Worm (Caenorhabditis elegans) whole organism, mixed stage, embryonic: ENCODE measurements around the gene F15G9.2.

Experiments used
- ceh-39 ChIP-seq: fragments of 150-350 bp; optimal IDR thresholded peaks from 2 replicates; lab custom pipeline; 2014; ENCODE audit warnings: missing biosample characterization, missing genetic modification characterization
- cnd-1 ChIP-seq: fragments of 200-800 bp; sonication (Bioruptor generic); optimal IDR thresholded peaks from 2 replicates; lab custom pipeline; 2018; ENCODE audit warnings: mild to moderate bottlenecking, missing genetic modification characterization, missing compliant biosample characterization
- lsy-2 ChIP-seq: fragments of 150-350 bp; optimal IDR thresholded peaks from 2 replicates; lab custom pipeline; 2014; ENCODE audit warnings: missing biosample characterization, missing genetic modification characterization
- nhr-12 ChIP-seq: fragments of 150-350 bp; optimal IDR thresholded peaks from 2 replicates; lab custom pipeline; 2014; ENCODE audit warnings: missing biosample characterization, missing genetic modification characterization
- nhr-28 ChIP-seq: fragments of 150-350 bp; optimal IDR thresholded peaks from 2 replicates; lab custom pipeline; 2014; ENCODE audit warnings: missing biosample characterization, missing genetic modification characterization
- nhr-76 ChIP-seq: sonication (generic microtip); optimal IDR thresholded peaks from 2 replicates; lab custom pipeline; 2017; ENCODE audit warnings: missing biosample characterization, missing genetic modification characterization
- tbx-8 ChIP-seq: fragments of 200-800 bp; sonication (Bioruptor generic); optimal IDR thresholded peaks from 2 replicates; lab custom pipeline; 2018; ENCODE audit warnings: mild to moderate bottlenecking, missing genetic modification characterization, moderate library complexity, missing compliant biosample characterization
- ztf-11 ChIP-seq: fragments of 150-350 bp; optimal IDR thresholded peaks from 2 replicates; lab custom pipeline; 2014; ENCODE audit warnings: missing biosample characterization, missing genetic modification characterization

- no peak for TF ChIP-seq tbx-8 (GFP tag; lab: Kevin White, UChicago)
- TF ChIP-seq cnd-1 = no peak
- no peak for TF ChIP-seq nhr-76 (tag; lab: Kevin White, UChicago)
- no peak for TF ChIP-seq nhr-12
- TF ChIP-seq nhr-28 (tag; lab: Kevin White, UChicago) = no peak
- no peak for TF ChIP-seq lsy-2 (tag; lab: Kevin White, UChicago)
- no peak for TF ChIP-seq ztf-11 (tag; lab: Kevin White, UChicago)
- TF ChIP-seq ceh-39 (tag; lab: Kevin White, UChicago) = no peak
Measured at ce11 chrX:9705257-9706035, 8.1 kb downstream of the F15G9.2 start.
